Worm (Caenorhabditis elegans) whole organism, midembryonic: Measurements from ENCODE around the gene C01B10.3.
A peak's percentile ranks its signal among the peaks of the same experiment; 100 is the strongest.

Experiments used
- T22C8.4 ChIP-seq: fragments of 200-800 bp; sonication (Bioruptor generic); IDR thresholded peaks from 2 replicates; pipeline ENCODE4 v1.3.6; 2022; ENCODE audit warnings: missing genetic modification characterization, missing compliant biosample characterization
- cog-1 ChIP-seq: sonication (generic microtip); optimal IDR thresholded peaks from 2 replicates; lab custom pipeline; 2016; ENCODE audit warnings: missing genetic modification characterization, missing compliant biosample characterization
- flt-1 ChIP-seq: fragments of 200-800 bp; sonication (Bioruptor generic); IDR thresholded peaks from 2 replicates; pipeline ENCODE4 v1.3.6; 2022; ENCODE audit warnings: missing genetic modification characterization, missing compliant biosample characterization
- med-1 ChIP-seq: sonication (generic microtip); optimal IDR thresholded peaks from 2 replicates; lab custom pipeline; 2017; ENCODE audit warnings: missing genetic modification characterization, mild to moderate bottlenecking, missing compliant biosample characterization, antibody characterized with exemption, missing genetic modification reagents; ENCODE audit not compliant: insufficient read depth
- ref-1 ChIP-seq: fragments of 200-800 bp; sonication (Bioruptor generic); conservative IDR thresholded peaks from 2 replicates; pipeline ENCODE4 v1.3.6; 2022; ENCODE audit warnings: missing genetic modification reagents, missing genetic modification characterization, missing compliant biosample characterization
- ztf-23 ChIP-seq: fragments of 200-800 bp; sonication (Bioruptor generic); IDR thresholded peaks from 2 replicates; pipeline ENCODE4 v1.3.6; 2022; ENCODE audit warnings: missing genetic modification reagents, missing genetic modification characterization, missing compliant biosample characterization
- ztf-29 ChIP-seq: fragments of 200-800 bp; sonication (Bioruptor generic); IDR thresholded peaks from 2 replicates; pipeline ENCODE4 v1.3.6; 2022; ENCODE audit warnings: missing genetic modification reagents, missing genetic modification characterization, missing compliant biosample characterization

- TF ChIP-seq med-1 (GFP tag; lab: Kevin White, UChicago) (no peak), flt-1 (0 out of 2 replicates have a peak, but pooled peaks have one; percentile 37), ztf-29 (GFP tag; lab: Robert Waterston, UW) (no peak), cog-1 (tag; lab: Kevin White, UChicago) (peak; percentile 86), ztf-23 (GFP tag; lab: Robert Waterston, UW) (peak; percentile 62), T22C8.4 (GFP tag; lab: Robert Waterston, UW) (no peak), ref-1 (GFP tag; lab: Robert Waterston, UW) (no peak)
Observed at ce11 chrIV:6648625-6649024, 27.5 kb upstream of the C01B10.3 start.
